Fruit fly (Drosophila melanogaster) whole organism, wandering third instar larva: ENCODE results near the gene Teh1.
A peak's percentile ranks its signal among the peaks of the same experiment; 100 is the strongest.

Experiments used
- Abd-B ChIP-seq: fragments of >200 bp; optimal IDR thresholded peaks from 2 replicates; lab custom pipeline; 2017; ENCODE audit warnings: missing biosample characterization, missing genetic modification characterization
- CG32264 ChIP-seq: fragments of 200-800 bp; sonication (Bioruptor generic); optimal IDR thresholded peaks from 2 replicates; lab custom pipeline; 2016; ENCODE audit warnings: missing biosample characterization, missing genetic modification characterization
- CG9705 ChIP-seq: fragments of 200-800 bp; sonication (Bioruptor generic); optimal IDR thresholded peaks from 2 replicates; lab custom pipeline; 2018; ENCODE audit warnings: missing biosample characterization, mild to moderate bottlenecking, missing genetic modification characterization
- CrebA ChIP-seq: fragments of 200-800 bp; sonication (Bioruptor generic); optimal IDR thresholded peaks from 2 replicates; lab custom pipeline; 2016; ENCODE audit warnings: missing biosample characterization, mild to moderate bottlenecking, missing genetic modification characterization, borderline replicate concordance
- Dfd ChIP-seq: fragments of >200 bp; optimal IDR thresholded peaks from 2 replicates; lab custom pipeline; 2017; ENCODE audit warnings: missing biosample characterization, missing genetic modification characterization
- Dif ChIP-seq: fragments of 200-275, 200-300 bp; sonication (Bioruptor generic); optimal IDR thresholded peaks from 2 replicates; lab custom pipeline; 2018; ENCODE audit warnings: missing biosample characterization, missing genetic modification characterization; ENCODE audit not compliant: partially characterized antibody
- GATAd ChIP-seq: sonication (Bioruptor generic); optimal IDR thresholded peaks from 2 replicates; lab custom pipeline; 2016; ENCODE audit warnings: missing biosample characterization, missing genetic modification characterization
- Hnf4 ChIP-seq: fragments of 200-800 bp; sonication (Bioruptor generic); optimal IDR thresholded peaks from 2 replicates; lab custom pipeline; 2016; ENCODE audit warnings: missing biosample characterization, mild to moderate bottlenecking, missing genetic modification characterization
- Hr78 ChIP-seq: fragments of >200 bp; optimal IDR thresholded peaks from 2 replicates; lab custom pipeline; 2017; ENCODE audit warnings: missing biosample characterization, missing genetic modification characterization
- Hr83 ChIP-seq: fragments of 200-300 bp; sonication (Bioruptor generic); optimal IDR thresholded peaks from 2 replicates; lab custom pipeline; 2016; ENCODE audit warnings: missing biosample characterization, mild to moderate bottlenecking, missing genetic modification characterization, moderate library complexity; ENCODE audit not compliant: poor library complexity, severe bottlenecking
- Jra ChIP-seq: sonication (Bioruptor generic); optimal IDR thresholded peaks from 2 replicates; lab custom pipeline; 2016; ENCODE audit warnings: missing biosample characterization, missing genetic modification characterization
- Myc ChIP-seq: fragments of >200 bp; optimal IDR thresholded peaks from 2 replicates; lab custom pipeline; 2017
- Rel ChIP-seq, 2 experiments: fragments of 200-800 bp; sonication (Bioruptor generic) in 1 of 2; optimal IDR thresholded peaks; 2 replicates in 1 of 2; 3 replicates in 1 of 2; lab custom pipeline; 2016 to 2019; ENCODE audit warnings: mild to moderate bottlenecking in 2 of 2, missing biosample characterization in 2 of 2, missing genetic modification characterization in 2 of 2, moderate library complexity in 1 of 2
- Sp1 ChIP-seq: fragments of 200-800 bp; sonication (Bioruptor generic); optimal IDR thresholded peaks from 3 replicates; lab custom pipeline; 2019; ENCODE audit warnings: missing biosample characterization, mild to moderate bottlenecking, missing genetic modification characterization, moderate library complexity
- Vsx2 ChIP-seq: fragments of 200-300, 225-300 bp; sonication (Bioruptor generic); optimal IDR thresholded peaks from 2 replicates; lab custom pipeline; 2018; ENCODE audit warnings: missing biosample characterization, missing genetic modification characterization; ENCODE audit not compliant: partially characterized antibody
- dl ChIP-seq, 2 experiments: fragments of 175-275, 200-275 bp in 1 of 2; fragments of 200-275 bp in 1 of 2; sonication (Bioruptor generic); optimal IDR thresholded peaks; lab custom pipeline; 2018; ENCODE audit warnings: mild to moderate bottlenecking in 2 of 2, missing biosample characterization in 2 of 2, missing genetic modification characterization in 2 of 2, moderate library complexity in 2 of 2; ENCODE audit not compliant: partially characterized antibody in 2 of 2, insufficient read depth in 1 of 2
- dmrt93B ChIP-seq: fragments of 200-800 bp; sonication (Bioruptor generic); optimal IDR thresholded peaks from 2 replicates; lab custom pipeline; 2018; ENCODE audit warnings: missing biosample characterization, mild to moderate bottlenecking, missing genetic modification characterization
- foxo ChIP-seq, 2 experiments: fragments of 200-800 bp; sonication (Bioruptor generic); optimal IDR thresholded peaks; 2 replicates in 1 of 2; 3 replicates in 1 of 2; lab custom pipeline; 2016 to 2017; ENCODE audit warnings: missing biosample characterization in 2 of 2, missing genetic modification characterization in 2 of 2
- fru ChIP-seq: fragments of 200-800 bp; sonication (Bioruptor generic); optimal IDR thresholded peaks from 3 replicates; lab custom pipeline; 2016; ENCODE audit warnings: missing biosample characterization, mild to moderate bottlenecking, missing genetic modification characterization
- h ChIP-seq: fragments of 200-800 bp; sonication (Bioruptor generic); optimal IDR thresholded peaks from 3 replicates; lab custom pipeline; 2016; ENCODE audit warnings: missing biosample characterization, mild to moderate bottlenecking, missing genetic modification characterization
- jim ChIP-seq: fragments of 175-275, 200-325 bp; sonication (Bioruptor generic); optimal IDR thresholded peaks from 2 replicates; lab custom pipeline; 2016; ENCODE audit warnings: missing biosample characterization, mild to moderate bottlenecking, missing genetic modification characterization
- lola ChIP-seq: fragments of >200 bp; optimal IDR thresholded peaks from 2 replicates; lab custom pipeline; 2017; ENCODE audit warnings: missing biosample characterization, missing genetic modification characterization
- pan ChIP-seq: fragments of >200 bp; optimal IDR thresholded peaks from 2 replicates; lab custom pipeline; 2017
- psq ChIP-seq: fragments of 200-800 bp; sonication (Bioruptor generic); optimal IDR thresholded peaks from 3 replicates; lab custom pipeline; 2017; ENCODE audit warnings: missing biosample characterization, mild to moderate bottlenecking, missing genetic modification characterization, moderate library complexity
- rgr ChIP-seq: fragments of 200-800 bp; sonication (Bioruptor generic); optimal IDR thresholded peaks from 3 replicates; lab custom pipeline; 2016; ENCODE audit warnings: missing biosample characterization, mild to moderate bottlenecking, missing genetic modification characterization
- sage ChIP-seq: fragments of 200-800 bp; sonication (Bioruptor generic); optimal IDR thresholded peaks from 2 replicates; lab custom pipeline; 2016; ENCODE audit warnings: missing biosample characterization, mild to moderate bottlenecking, missing genetic modification characterization
- tai ChIP-seq: sonication (Bioruptor generic); optimal IDR thresholded peaks from 2 replicates; lab custom pipeline; 2016; ENCODE audit warnings: missing biosample characterization, missing genetic modification characterization
- usp ChIP-seq: fragments of >200 bp; optimal IDR thresholded peaks from 2 replicates; lab custom pipeline; 2017; ENCODE audit warnings: missing biosample characterization, missing genetic modification characterization

Gene Teh1

DNA sequence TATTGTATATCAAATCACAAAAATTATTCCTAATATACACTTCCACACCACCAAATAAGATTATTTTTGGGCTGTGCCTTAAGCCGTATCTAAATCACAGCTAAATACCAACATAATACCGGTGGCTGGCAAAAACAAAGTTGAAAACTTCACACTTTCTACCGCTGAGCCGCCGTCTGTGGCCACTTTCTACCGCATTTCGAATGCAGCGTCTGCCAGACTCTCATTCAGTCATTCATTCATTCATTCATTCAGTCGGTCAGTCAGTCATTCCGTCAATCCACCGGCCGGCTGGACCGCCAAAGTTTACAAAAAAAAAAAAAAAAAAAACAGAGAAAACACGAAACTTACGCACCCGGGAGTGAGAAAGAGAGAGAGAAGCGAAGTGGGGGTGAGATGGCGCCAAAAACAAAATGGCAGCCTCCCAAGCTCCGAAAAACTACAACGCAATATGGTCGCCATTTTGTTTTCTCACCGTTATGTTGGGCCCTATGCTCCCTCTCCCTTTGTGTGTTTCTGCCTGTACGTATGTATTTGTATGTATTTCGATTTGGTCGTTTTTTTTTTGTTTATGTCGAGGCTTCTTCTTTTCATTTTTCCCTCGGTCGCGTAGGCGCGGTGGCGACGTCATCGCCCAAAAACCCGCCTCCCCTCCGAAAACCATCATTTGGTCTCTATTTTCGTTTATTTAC, 15.5 kb upstream of the Teh1 start:
- TF ChIP-seq rgr (GFP tag; lab: Kevin White, UChicago) (no peak), Myc (lab: Kevin White, UChicago) (no peak), lola (GFP tag; lab: Kevin White, UChicago) (no peak), dl (GFP tag; optimal IDR thresholded peaks at IDR 0.05; lab: Kevin White, UChicago; ENCODE audit: insufficient read depth in 1 of 2, partially characterized antibody in 2 of 2) (no peak), Jra (no peak), CG32264 (no peak)

- TF ChIP-seq Rel (GFP tag; optimal IDR thresholded peaks at IDR 0.05; lab: Kevin White, UChicago), result no peak
- TF ChIP-seq Rel (tag; optimal IDR thresholded peaks at IDR 0.05; lab: Kevin White, UChicago), result peak; percentile 88
- TF ChIP-seq Sp1, result no peak
Measured at dm6 chr3R:9882790-9883189, 14.9 kb upstream of the Teh1 start.

DNA sequence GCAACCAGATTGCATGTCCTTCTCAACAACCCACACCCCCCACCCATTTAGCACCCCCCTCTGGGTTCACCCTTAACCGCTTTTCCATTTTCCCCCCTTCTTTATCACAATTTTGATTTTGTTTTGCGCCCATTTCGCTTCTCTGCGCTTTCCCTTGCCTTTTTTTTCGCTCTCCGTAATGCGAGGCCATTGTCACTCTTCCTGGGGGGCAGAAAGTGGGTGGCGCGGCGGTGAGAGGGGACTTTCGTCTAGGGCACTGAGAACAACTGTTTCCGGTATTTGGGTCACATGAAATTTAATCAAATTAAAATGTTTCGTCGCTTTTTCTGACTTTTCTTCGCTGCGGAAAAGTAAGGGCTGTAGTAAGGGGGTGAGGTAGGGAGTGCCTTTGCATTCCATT, 14.1 kb upstream of the Teh1 start:
- TF ChIP-seq usp (GFP tag; lab: Kevin White, UChicago) (no peak), dl (GFP tag; optimal IDR thresholded peaks at IDR 0.05; lab: Kevin White, UChicago; ENCODE audit: insufficient read depth in 1 of 2, partially characterized antibody in 2 of 2) (no peak), Dif (GFP tag; lab: Kevin White, UChicago) (no peak), jim (no peak), Hr83 (GFP tag; lab: Kevin White, UChicago) (no peak), foxo (GFP tag; optimal IDR thresholded peaks at IDR 0.05; lab: Kevin White, UChicago) (no peak), GATAd (no peak), h (GFP tag; lab: Kevin White, UChicago) (no peak), psq (no peak), Myc (lab: Kevin White, UChicago) (no peak), sage (no peak), pan (lab: Kevin White, UChicago) (no peak), Hr78 (no peak), CG9705 (no peak), Vsx2 (GFP tag; lab: Kevin White, UChicago) (no peak), Sp1 (no peak), Rel (GFP tag; optimal IDR thresholded peaks at IDR 0.05; lab: Kevin White, UChicago) (no peak), Rel (tag; optimal IDR thresholded peaks at IDR 0.05; lab: Kevin White, UChicago) (no peak), dmrt93B (GFP tag; lab: Kevin White, UChicago) (no peak), Abd-B (GFP tag; lab: Kevin White, UChicago) (no peak), Hnf4 (no peak)

DNA sequence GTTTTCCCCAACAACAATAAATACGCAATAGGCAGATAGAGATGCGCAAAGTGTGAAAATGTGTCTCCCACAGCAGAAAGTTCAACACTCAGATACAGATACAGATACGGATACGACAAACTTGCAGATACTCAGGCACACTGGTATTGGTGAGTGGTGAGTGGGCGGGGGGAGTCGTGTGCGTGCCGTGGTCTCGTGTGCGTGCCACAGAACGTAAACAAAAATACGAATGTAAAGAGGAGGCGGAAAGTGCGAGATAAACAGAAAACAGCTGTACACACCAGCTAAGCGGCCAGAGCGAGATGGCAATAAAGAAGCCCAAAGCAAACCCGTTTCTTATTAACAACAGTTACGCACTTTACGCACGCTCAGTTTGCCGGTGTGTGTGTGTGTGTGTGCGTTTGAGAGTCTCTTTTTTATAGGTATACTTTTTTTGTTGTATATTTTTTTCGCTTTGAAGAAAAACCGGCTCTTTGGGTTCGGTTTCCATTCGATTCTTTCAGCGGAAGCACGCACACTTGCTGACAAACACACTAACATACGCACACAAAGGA, 13.5 kb upstream of the Teh1 start:
- TF ChIP-seq rgr (GFP tag; lab: Kevin White, UChicago) (peak; percentile 20), dl (GFP tag; optimal IDR thresholded peaks at IDR 0.05; lab: Kevin White, UChicago; ENCODE audit: insufficient read depth in 1 of 2, partially characterized antibody in 2 of 2) (no peak), Vsx2 (GFP tag; lab: Kevin White, UChicago) (peak; percentile 17), Rel (GFP tag; optimal IDR thresholded peaks at IDR 0.05; lab: Kevin White, UChicago) (no peak), Rel (tag; optimal IDR thresholded peaks at IDR 0.05; lab: Kevin White, UChicago) (peak; percentile 32), usp (GFP tag; lab: Kevin White, UChicago) (no peak), jim (no peak), CG9705 (no peak), h (GFP tag; lab: Kevin White, UChicago) (peak; percentile 35), Hr83 (GFP tag; lab: Kevin White, UChicago) (peak; percentile 24), fru (GFP tag; lab: Kevin White, UChicago) (peak; percentile 4), lola (GFP tag; lab: Kevin White, UChicago) (no peak), psq (peak; percentile 91), Sp1 (no peak), Dif (GFP tag; lab: Kevin White, UChicago) (peak; percentile 36), tai (GFP tag; lab: Kevin White, UChicago) (no peak), Dfd (no peak), CrebA (GFP tag; lab: Kevin White, UChicago) (peak; percentile 27), Jra (no peak)
